Worm (Caenorhabditis elegans): Measurements from ENCODE around the gene C37H5.5.

The C37H5.5 gene

DNA sequence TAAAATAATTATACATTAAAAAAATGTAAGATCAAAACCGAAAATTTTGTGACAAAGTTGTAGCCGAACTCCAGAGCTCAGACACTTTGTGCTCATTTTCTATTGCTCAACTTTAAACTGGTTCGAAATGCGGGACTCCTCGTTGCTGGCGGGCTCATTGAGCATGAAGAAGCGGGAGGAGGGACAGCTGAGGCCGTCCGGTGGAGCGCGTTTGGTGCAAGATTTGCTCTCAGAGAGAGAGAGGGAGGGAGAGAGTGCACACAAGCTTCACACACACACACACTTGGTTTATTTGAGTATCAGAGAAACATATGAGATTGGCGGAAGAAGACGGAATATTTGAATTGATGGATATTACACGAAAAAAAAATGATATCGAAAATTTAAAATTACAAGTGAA is 16.5 kb upstream of the C37H5.5 start (continued):
- TF ChIP-seq ceh-31 (tag; optimal IDR thresholded peaks at IDR 0.05), result peak; percentile 57
- TF ChIP-seq hlh-15 (tag; optimal IDR thresholded peaks at IDR 0.05), result no peak
- no peak for TF ChIP-seq zip-5 (tag; optimal IDR thresholded peaks at IDR 0.05)
- TF ChIP-seq ama-1 (optimal IDR thresholded peaks at IDR 0.05), result no peak
- TF ChIP-seq tbx-7 (tag; optimal IDR thresholded peaks at IDR 0.05), result no peak
- TF ChIP-seq elt-4 (tag; optimal IDR thresholded peaks at IDR 0.05), result no peak
- peak; percentile 56 for TF ChIP-seq nfya-1 (tag; optimal IDR thresholded peaks at IDR 0.05)
- no peak for TF ChIP-seq ceh-6 (GFP tag; optimal IDR thresholded peaks at IDR 0.05)
- TF ChIP-seq ahr-1 (tag; optimal IDR thresholded peaks at IDR 0.05), result no peak
- no peak for TF ChIP-seq C38D4.7 (GFP tag; optimal IDR thresholded peaks at IDR 0.05)
- no peak for TF ChIP-seq dmd-4 (tag; optimal IDR thresholded peaks at IDR 0.05; ENCODE audit: borderline replicate concordance)

DNA sequence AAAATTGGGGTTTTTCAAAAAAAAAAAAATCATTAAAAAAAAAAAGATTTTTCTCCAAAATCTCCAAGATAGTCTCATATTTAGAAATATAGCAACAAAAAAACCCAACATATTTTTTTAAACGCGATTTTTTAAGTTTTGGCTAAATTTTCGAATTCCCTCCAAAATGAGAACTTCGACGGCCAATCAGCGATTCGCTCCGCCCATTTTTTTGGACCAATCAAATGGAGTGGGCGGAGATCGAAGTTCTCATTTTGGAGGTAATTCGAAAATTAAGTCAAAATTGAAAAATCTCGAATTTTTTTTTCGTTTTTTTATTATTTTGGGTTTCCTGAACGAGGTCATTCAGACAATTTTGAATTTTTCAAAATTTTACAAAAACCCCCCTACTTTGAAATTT is 13.3 kb upstream of the C37H5.5 start:
- TF ChIP-seq madf-2 (tag; optimal IDR thresholded peaks at IDR 0.05), result no peak
- TF ChIP-seq lin-11 (tag; optimal IDR thresholded peaks at IDR 0.05), result no peak
- no peak for TF ChIP-seq lim-6 (tag; optimal IDR thresholded peaks at IDR 0.05)
- TF ChIP-seq pha-2 (tag; optimal IDR thresholded peaks at IDR 0.05), result no peak
- TF ChIP-seq ceh-24 (tag; optimal IDR thresholded peaks at IDR 0.05), result no peak
- TF ChIP-seq sox-2 (GFP tag; IDR thresholded peaks at IDR 0.05), result no peak
- no peak for TF ChIP-seq K02D7.2 (tag; optimal IDR thresholded peaks at IDR 0.05)
- peak; percentile 53 for TF ChIP-seq nfya-1 (tag; optimal IDR thresholded peaks at IDR 0.05)

DNA sequence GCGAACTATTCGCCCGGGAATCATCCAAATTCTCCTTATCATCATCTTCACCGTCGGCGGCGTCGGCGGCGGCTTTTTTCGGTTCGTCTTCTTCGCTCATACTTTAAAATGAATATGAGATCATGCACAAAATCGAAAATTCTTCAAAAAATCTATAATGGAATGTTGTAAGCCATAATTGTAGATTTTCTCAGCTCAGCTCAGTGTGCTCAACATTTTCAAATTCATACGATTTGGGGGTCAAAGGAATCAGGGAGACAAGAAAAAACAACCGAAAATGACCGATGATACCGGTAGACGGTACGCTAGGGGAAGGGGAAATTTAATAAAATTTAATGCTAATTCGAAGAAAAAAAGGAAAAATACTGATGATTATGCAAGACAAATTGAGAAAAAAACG is 8.6 kb upstream of the C37H5.5 start, which contains the start of gene ccep-97:
Gene ccep-97 (minus strand): TSS at position 101 of the 400 bp plus-strand sequence.
- TF ChIP-seq nfya-1 (tag; optimal IDR thresholded peaks at IDR 0.05) (no peak), fkh-10 (GFP tag; optimal IDR thresholded peaks at IDR 0.05) (no peak), ceh-48 (tag; optimal IDR thresholded peaks at IDR 0.05) (no peak), sox-4 (tag; optimal IDR thresholded peaks at IDR 0.05) (no peak), ceh-45 (GFP tag; IDR thresholded peaks at IDR 0.05) (no peak), unc-86 (tag; optimal IDR thresholded peaks at IDR 0.05) (no peak)

DNA sequence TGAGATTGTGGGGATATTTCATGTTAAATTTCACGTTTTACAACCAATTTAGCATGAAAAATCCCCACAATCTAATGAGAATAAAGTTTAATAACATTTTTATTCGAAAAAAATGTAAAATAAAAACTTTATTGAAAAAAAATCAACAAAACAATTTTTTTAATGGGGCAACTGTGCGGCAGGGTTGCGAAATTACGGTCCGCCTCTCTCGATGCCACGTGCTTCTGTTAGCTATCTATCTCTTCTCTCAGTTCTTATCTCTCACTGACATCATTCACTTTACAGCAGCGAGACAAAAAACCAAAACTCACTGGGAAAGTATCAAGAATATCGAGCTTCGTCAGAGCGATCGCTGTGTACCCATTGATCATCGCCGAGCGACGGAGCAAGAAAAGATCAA is 6.6 kb upstream of the C37H5.5 start:
- TF ChIP-seq tbx-7 (tag; optimal IDR thresholded peaks at IDR 0.05), result no peak
- TF ChIP-seq pag-3 (tag; optimal IDR thresholded peaks at IDR 0.05; ENCODE audit: borderline replicate concordance), result no peak
- no peak for TF ChIP-seq ceh-24 (tag; optimal IDR thresholded peaks at IDR 0.05)
- no peak for TF ChIP-seq che-1 (tag; optimal IDR thresholded peaks at IDR 0.05)
- TF ChIP-seq madf-2 (tag; optimal IDR thresholded peaks at IDR 0.05), result no peak
- TF ChIP-seq hlh-6 (tag; optimal IDR thresholded peaks at IDR 0.05), result no peak
- no peak for TF ChIP-seq eyg-1 (tag; optimal IDR thresholded peaks at IDR 0.05)

DNA sequence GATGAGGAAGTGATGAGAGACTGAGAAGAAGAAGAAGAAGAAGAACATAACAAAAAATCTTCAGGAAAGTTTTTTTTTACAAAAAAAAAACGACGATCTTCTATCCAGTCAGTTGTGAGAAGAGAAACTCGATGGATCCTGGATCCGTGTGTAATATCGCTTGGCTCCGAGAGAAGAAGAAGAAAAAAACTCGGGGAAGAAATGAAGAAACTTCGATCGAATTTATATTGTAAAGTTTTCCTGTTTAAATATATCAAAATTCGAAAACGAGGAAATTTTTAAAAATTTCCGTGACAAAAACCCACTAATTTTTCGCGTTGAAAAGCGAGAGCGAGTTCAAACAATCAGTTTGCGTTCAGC is 3.9 kb upstream of the C37H5.5 start, which contains the start of gene adss-1:
Gene adss-1 (minus strand): TSS at position 101 of the 360 bp plus-strand sequence.
- TF ChIP-seq K09A11.1 (tag; optimal IDR thresholded peaks at IDR 0.05; ENCODE audit: insufficient read depth) (no peak), T23F11.4 (GFP tag; optimal IDR thresholded peaks at IDR 0.05) (no peak), pqm-1 (tag; optimal IDR thresholded peaks at IDR 0.05) (no peak), ahr-1 (tag; optimal IDR thresholded peaks at IDR 0.05) (no peak), elt-4 (tag; optimal IDR thresholded peaks at IDR 0.05) (no peak), rnt-1 (tag; optimal IDR thresholded peaks at IDR 0.05) (no peak), ceh-30 (tag; optimal IDR thresholded peaks at IDR 0.05) (no peak), sox-2 (GFP tag; IDR thresholded peaks at IDR 0.05) (no peak), unc-55 (GFP tag; optimal IDR thresholded peaks at IDR 0.05) (no peak), nhr-232 (tag; optimal IDR thresholded peaks at IDR 0.05) (no peak), lim-6 (tag; optimal IDR thresholded peaks at IDR 0.05) (no peak), eyg-1 (tag; optimal IDR thresholded peaks at IDR 0.05) (no peak), fkh-6 (tag; optimal IDR thresholded peaks at IDR 0.05) (no peak), ceh-19 (GFP tag; optimal IDR thresholded peaks at IDR 0.05) (no peak), hlh-13 (GFP tag; optimal IDR thresholded peaks at IDR 0.05) (no peak), unc-42 (tag; optimal IDR thresholded peaks at IDR 0.05) (no peak), hlh-6 (tag; optimal IDR thresholded peaks at IDR 0.05) (no peak)

Data from whole organism, late embryonic.